Fruit fly (Drosophila melanogaster): ENCODE measurements around the gene Gr28b.

The Gr28b gene

dm6 chr2L:7495987-7496503 lies 34.0 kb upstream of the Gr28b start, which contains the start of gene Ziz (continued):
- TF ChIP-seq fd64A (GFP tag; optimal IDR thresholded peaks at IDR 0.05) = no peak
- TF ChIP-seq CG4404 (GFP tag; IDR thresholded peaks at IDR 0.05) = no peak
- 0 out of 2 replicates have a peak, but pooled peaks have one; percentile 34 for TF ChIP-seq CG16779 (GFP tag; IDR thresholded peaks at IDR 0.05)
- no peak for TF ChIP-seq CG4282 (GFP tag; optimal IDR thresholded peaks at IDR 0.05)
- TF ChIP-seq dati (GFP tag; IDR thresholded peaks at IDR 0.05) = no peak
- TF ChIP-seq Fer3 (tag; optimal IDR thresholded peaks at IDR 0.05) = peak; percentile 37
- TF ChIP-seq CG30431 (GFP tag; optimal IDR thresholded peaks at IDR 0.05) = no peak
- peak; percentile 62 for TF ChIP-seq MESR4 (GFP tag; optimal IDR thresholded peaks at IDR 0.05)
- no peak for TF ChIP-seq pho (GFP tag; optimal IDR thresholded peaks at IDR 0.05)
- no peak for TF ChIP-seq CG7745 (tag; optimal IDR thresholded peaks at IDR 0.05)
- TF ChIP-seq CG10147 (GFP tag; optimal IDR thresholded peaks at IDR 0.05) = peak; percentile 73
- TF ChIP-seq lilli (GFP tag; optimal IDR thresholded peaks at IDR 0.05) = peak; percentile 14
- TF ChIP-seq E2f2 (GFP tag; IDR thresholded peaks at IDR 0.05) = peak; percentile 82
- TF ChIP-seq CG6791 (GFP tag; IDR thresholded peaks at IDR 0.05; ENCODE audit: partially characterized antibody) = peak; percentile 76
- no peak for TF ChIP-seq CG6175 (GFP tag; IDR thresholded peaks at IDR 0.05)
- peak; percentile 56 for TF ChIP-seq odd (GFP tag; optimal IDR thresholded peaks at IDR 0.05)
- TF ChIP-seq Trl (optimal IDR thresholded peaks at IDR 0.05) = no peak
- TF ChIP-seq Trl (GFP tag; optimal IDR thresholded peaks at IDR 0.05) = peak; percentile 30
- 0 out of 2 replicates have a peak, but pooled peaks have one; percentile 28 for TF ChIP-seq E2f1 (GFP tag; IDR thresholded peaks at IDR 0.05)
- no peak; the same call in 1 of the 2 replicates for TF ChIP-seq Dref (GFP tag; IDR thresholded peaks at IDR 0.05)
- TF ChIP-seq gsb (GFP tag; IDR thresholded peaks at IDR 0.05) = no peak
- no peak for TF ChIP-seq CG17186 (GFP tag; optimal IDR thresholded peaks at IDR 0.05)
- no peak for TF ChIP-seq CG17802 (tag; optimal IDR thresholded peaks at IDR 0.05)
- TF ChIP-seq sna (GFP tag; IDR thresholded peaks at IDR 0.05; ENCODE audit: partially characterized antibody) = no peak
- TF ChIP-seq tio (GFP tag; optimal IDR thresholded peaks at IDR 0.05) = no peak
- peak; percentile 24 for TF ChIP-seq NK7.1 (GFP tag; optimal IDR thresholded peaks at IDR 0.05)
- TF ChIP-seq ro (GFP tag; IDR thresholded peaks at IDR 0.05) = no peak
- TF ChIP-seq Hmx (GFP tag; optimal IDR thresholded peaks at IDR 0.05) = no peak
- TF ChIP-seq CG1603 (tag; optimal IDR thresholded peaks at IDR 0.05) = peak; percentile 87
- TF ChIP-seq wdn (GFP tag; IDR thresholded peaks at IDR 0.05) = no peak
- TF ChIP-seq CG16813 (GFP tag; IDR thresholded peaks at IDR 0.05; ENCODE audit: partially characterized antibody) = no peak
- peak; percentile 68 for TF ChIP-seq CG13624 (GFP tag; optimal IDR thresholded peaks at IDR 0.05)
- peak; percentile 27 for TF ChIP-seq dm (GFP tag; optimal IDR thresholded peaks at IDR 0.05)
- TF ChIP-seq emc (GFP tag; optimal IDR thresholded peaks at IDR 0.05) = no peak
- peak; percentile 32 for TF ChIP-seq D19A (tag; optimal IDR thresholded peaks at IDR 0.05)
- TF ChIP-seq tin (GFP tag; optimal IDR thresholded peaks at IDR 0.05) = no peak
- no peak for TF ChIP-seq CG6654 (GFP tag; optimal IDR thresholded peaks at IDR 0.05)
- no peak for TF ChIP-seq CG7928 (GFP tag; optimal IDR thresholded peaks at IDR 0.05)
- TF ChIP-seq CG6854 (GFP tag; optimal IDR thresholded peaks at IDR 0.05) = peak; percentile 58
- TF ChIP-seq gce (GFP tag; IDR thresholded peaks at IDR 0.05) = peak; percentile 7; the same call in 1 of the 3 replicates
- TF ChIP-seq Nf-YA (GFP tag; IDR thresholded peaks at IDR 0.05) = no peak
- peak; percentile 10 for TF ChIP-seq CG6813 (GFP tag; optimal IDR thresholded peaks at IDR 0.05)
- peak; percentile 83; the same call in 1 of the 2 replicates for TF ChIP-seq rib (GFP tag; IDR thresholded peaks at IDR 0.05)
- TF ChIP-seq hkb (optimal IDR thresholded peaks at IDR 0.05) = no peak
- TF ChIP-seq hkb (GFP tag; IDR thresholded peaks at IDR 0.05) = no peak; the same call in 1 of the 2 replicates
- no peak for TF ChIP-seq CG2875 (GFP tag; optimal IDR thresholded peaks at IDR 0.05)
- TF ChIP-seq slbo (GFP tag; IDR thresholded peaks at IDR 0.05) = peak; percentile 53
- TF ChIP-seq Fer2 (tag; optimal IDR thresholded peaks at IDR 0.05) = no peak
- no peak for TF ChIP-seq CkIIα-i1 (GFP tag; IDR thresholded peaks at IDR 0.05)
- TF ChIP-seq CG16863 (GFP tag; optimal IDR thresholded peaks at IDR 0.05) = no peak
- TF ChIP-seq CG2120 (GFP tag; optimal IDR thresholded peaks at IDR 0.05) = peak; percentile 45
- no peak for TF ChIP-seq nerfin-2 (GFP tag; IDR thresholded peaks at IDR 0.05; ENCODE audit: partially characterized antibody)
